Worm (Caenorhabditis elegans): ENCODE data around the gene dph-1.

The dph-1 gene

ce11 chrIII:3670336-3670735 lies 36.4 kb upstream of the dph-1 start, which contains the start of gene C46F11.6:
Gene C46F11.6, minus strand, starts transcription at chrIII:3670436.
- TF ChIP-seq ceh-43 (GFP tag; optimal IDR thresholded peaks at IDR 0.05) (no peak), ztf-11 (tag; optimal IDR thresholded peaks at IDR 0.05) (no peak), snpc-4 (tag; optimal IDR thresholded peaks at IDR 0.05) (no peak), flh-1 (GFP tag; optimal IDR thresholded peaks at IDR 0.05) (no peak), mls-2 (tag; optimal IDR thresholded peaks at IDR 0.05) (no peak), elt-1 (tag; optimal IDR thresholded peaks at IDR 0.05; ENCODE audit: borderline replicate concordance, insufficient read depth) (no peak), unc-39 (tag; optimal IDR thresholded peaks at IDR 0.05) (no peak), ces-1 (GFP tag; optimal IDR thresholded peaks at IDR 0.05) (no peak)

ce11 chrIII:3670984-3671383 lies 35.7 kb upstream of the dph-1 start:
- no peak for TF ChIP-seq sptf-1 (tag; optimal IDR thresholded peaks at IDR 0.05)
- no peak for TF ChIP-seq lin-32 (GFP tag; optimal IDR thresholded peaks at IDR 0.05)
- TF ChIP-seq nhr-237 (tag; optimal IDR thresholded peaks at IDR 0.05), result no peak
- no peak for TF ChIP-seq tbx-8 (GFP tag; optimal IDR thresholded peaks at IDR 0.05)
- TF ChIP-seq nhr-2 (tag; optimal IDR thresholded peaks at IDR 0.05), result no peak
- TF ChIP-seq flh-1 (GFP tag; optimal IDR thresholded peaks at IDR 0.05), result no peak
- no peak for TF ChIP-seq sem-2 (GFP tag; optimal IDR thresholded peaks at IDR 0.05)
- TF ChIP-seq lsy-2 (tag; optimal IDR thresholded peaks at IDR 0.05), result no peak
- TF ChIP-seq elt-1 (tag; optimal IDR thresholded peaks at IDR 0.05; ENCODE audit: borderline replicate concordance, insufficient read depth), result no peak
- no peak for TF ChIP-seq ceh-39 (tag; optimal IDR thresholded peaks at IDR 0.05)
- TF ChIP-seq unc-62 (GFP tag; optimal IDR thresholded peaks at IDR 0.05), result no peak
- no peak for TF ChIP-seq nhr-12 (tag; optimal IDR thresholded peaks at IDR 0.05)
- no peak for TF ChIP-seq zip-8 (tag; optimal IDR thresholded peaks at IDR 0.05)
- TF ChIP-seq unc-120 (tag; optimal IDR thresholded peaks at IDR 0.05; ENCODE audit: poor library complexity, severe bottlenecking), result no peak

- TF ChIP-seq ces-1 (GFP tag; optimal IDR thresholded peaks at IDR 0.05) (peak; percentile 88), mls-2 (tag; optimal IDR thresholded peaks at IDR 0.05) (peak; percentile 24), flh-1 (GFP tag; optimal IDR thresholded peaks at IDR 0.05) (no peak), pha-4 (tag; optimal IDR thresholded peaks at IDR 0.05) (peak; percentile 55), unc-39 (tag; optimal IDR thresholded peaks at IDR 0.05) (no peak), nhr-237 (tag; optimal IDR thresholded peaks at IDR 0.05) (peak; percentile 1)
These were observed 33.8 kb upstream of the dph-1 start for ce11 chrIII:3672839-3673238.

ce11 chrIII:3674149-3674548 lies 32.5 kb upstream of the dph-1 start:
- no peak for TF ChIP-seq mep-1 (tag; optimal IDR thresholded peaks at IDR 0.05)
- no peak for TF ChIP-seq nhr-76 (tag; optimal IDR thresholded peaks at IDR 0.05)
- no peak for TF ChIP-seq ceh-43 (GFP tag; optimal IDR thresholded peaks at IDR 0.05)
- no peak for TF ChIP-seq mab-5 (tag; optimal IDR thresholded peaks at IDR 0.05)
- no peak for TF ChIP-seq nhr-28 (tag; optimal IDR thresholded peaks at IDR 0.05)

- TF ChIP-seq lin-13 (tag; optimal IDR thresholded peaks at IDR 0.05) (no peak), blmp-1 (tag; optimal IDR thresholded peaks at IDR 0.05) (no peak)
These were observed 31.2 kb upstream of the dph-1 start for ce11 chrIII:3675480-3675879.

- TF ChIP-seq ceh-39 (tag; optimal IDR thresholded peaks at IDR 0.05) (peak; percentile 25), elt-1 (tag; optimal IDR thresholded peaks at IDR 0.05; ENCODE audit: borderline replicate concordance, insufficient read depth) (no peak), ceh-83 (GFP tag; optimal IDR thresholded peaks at IDR 0.05) (no peak), mep-1 (tag; optimal IDR thresholded peaks at IDR 0.05) (peak; percentile 56), mls-2 (tag; optimal IDR thresholded peaks at IDR 0.05) (peak; percentile 25), cnd-1 (tag; optimal IDR thresholded peaks at IDR 0.05) (no peak), mab-5 (tag; optimal IDR thresholded peaks at IDR 0.05) (no peak), elt-3 (tag; optimal IDR thresholded peaks at IDR 0.05) (no peak), bed-3 (GFP tag; optimal IDR thresholded peaks at IDR 0.05) (no peak), snpc-4 (tag; optimal IDR thresholded peaks at IDR 0.05) (no peak), blmp-1 (tag; optimal IDR thresholded peaks at IDR 0.05) (no peak), M03D4.4 (tag; optimal IDR thresholded peaks at IDR 0.05) (no peak), lin-13 (tag; optimal IDR thresholded peaks at IDR 0.05) (no peak), drap-1 (GFP tag; optimal IDR thresholded peaks at IDR 0.05) (no peak), ces-1 (GFP tag; optimal IDR thresholded peaks at IDR 0.05) (peak; percentile 79), nhr-237 (tag; optimal IDR thresholded peaks at IDR 0.05) (no peak), nhr-2 (tag; optimal IDR thresholded peaks at IDR 0.05) (no peak), unc-39 (tag; optimal IDR thresholded peaks at IDR 0.05) (no peak), hlh-1 (tag; optimal IDR thresholded peaks at IDR 0.05) (peak; percentile 36), zip-8 (tag; optimal IDR thresholded peaks at IDR 0.05) (no peak), pha-4 (tag; optimal IDR thresholded peaks at IDR 0.05) (peak; percentile 63), ham-2 (GFP tag; optimal IDR thresholded peaks at IDR 0.05) (no peak), tbx-8 (GFP tag; optimal IDR thresholded peaks at IDR 0.05) (no peak), sem-2 (GFP tag; optimal IDR thresholded peaks at IDR 0.05) (no peak), lin-32 (GFP tag; optimal IDR thresholded peaks at IDR 0.05) (no peak), nhr-28 (tag; optimal IDR thresholded peaks at IDR 0.05) (no peak), flh-1 (GFP tag; optimal IDR thresholded peaks at IDR 0.05) (no peak), lsy-2 (tag; optimal IDR thresholded peaks at IDR 0.05) (no peak), unc-120 (tag; optimal IDR thresholded peaks at IDR 0.05; ENCODE audit: poor library complexity, severe bottlenecking) (peak; percentile 77), ztf-11 (tag; optimal IDR thresholded peaks at IDR 0.05) (no peak), unc-62 (GFP tag; optimal IDR thresholded peaks at IDR 0.05) (no peak), sptf-1 (tag; optimal IDR thresholded peaks at IDR 0.05) (peak; percentile 60), ceh-43 (GFP tag; optimal IDR thresholded peaks at IDR 0.05) (no peak), nhr-76 (tag; optimal IDR thresholded peaks at IDR 0.05) (no peak), nhr-12 (tag; optimal IDR thresholded peaks at IDR 0.05) (no peak)
These were observed 29.3 kb upstream of the dph-1 start for ce11 chrIII:3677378-3677777.
